Worm (Caenorhabditis elegans) whole organism, L4/young adult: Measurements from ENCODE around the gene K01H12.4.

ENCODE experiments used
- dao-5 ChIP-seq: sonication (generic microtip); optimal IDR thresholded peaks from 2 replicates; lab custom pipeline; 2016; ENCODE audit warnings: missing genotype, missing genetic modification characterization, moderate library complexity, missing compliant biosample characterization
- him-1 ChIP-seq: sonication (generic microtip); optimal IDR thresholded peaks from 2 replicates; lab custom pipeline; 2016; ENCODE audit warnings: missing genotype, missing genetic modification reagents, missing genetic modification characterization, missing compliant biosample characterization

DNA sequence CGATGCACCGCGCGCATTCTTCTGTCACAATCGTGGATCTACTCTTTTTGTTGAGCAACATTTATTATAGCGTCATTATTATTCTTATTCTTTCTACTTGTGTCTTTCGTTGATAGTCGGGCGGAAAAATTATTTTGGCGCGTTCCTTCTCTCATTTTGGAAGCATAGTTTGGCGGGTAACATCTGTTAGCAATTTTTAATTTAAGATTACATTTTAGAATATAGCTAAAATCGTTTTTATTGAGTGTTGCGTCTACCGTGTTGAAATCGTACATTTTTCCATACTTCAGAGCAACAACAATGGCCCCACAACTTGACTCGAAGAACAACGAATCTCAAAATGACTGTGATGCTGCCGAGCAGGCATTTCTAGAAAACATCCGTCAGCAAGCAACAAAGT lies 22.2 kb upstream of the K01H12.4 start, which contains the start of gene sdz-36:
- TF ChIP-seq him-1 (tag; lab: Kevin White, UChicago) = no peak
- no peak for TF ChIP-seq dao-5 (tag; lab: Kevin White, UChicago)
